Worm (Caenorhabditis elegans) whole organism, L4 larva: ENCODE data around the gene srj-24.

ENCODE experiments used
- F37D6.2 ChIP-seq: sonication (generic microtip); optimal IDR thresholded peaks from 2 replicates; lab custom pipeline; 2016; ENCODE audit warnings: mild to moderate bottlenecking, missing genetic modification characterization, missing compliant biosample characterization
- T20F7.1 ChIP-seq: fragments of 200-800 bp; sonication (Bioruptor generic); optimal IDR thresholded peaks from 2 replicates; lab custom pipeline; 2018; ENCODE audit warnings: mild to moderate bottlenecking, missing genetic modification characterization, missing compliant biosample characterization
- T26A8.4 ChIP-seq: fragments of 200-800 bp; sonication (Bioruptor generic); IDR thresholded peaks from 2 replicates; pipeline ENCODE4 v1.3.6; 2022; ENCODE audit warnings: missing genetic modification characterization, missing compliant biosample characterization
- Y105C5A.15 ChIP-seq: fragments of 200-800 bp; sonication (Bioruptor generic); IDR thresholded peaks from 2 replicates; pipeline ENCODE4 v1.3.6; 2022; ENCODE audit warnings: missing genetic modification characterization, missing compliant biosample characterization
- Y48G9A.11 ChIP-seq: fragments of 200-800 bp; sonication (Bioruptor generic); IDR thresholded peaks from 2 replicates; pipeline ENCODE4 v1.3.6; 2022; ENCODE audit warnings: missing genetic modification reagents, missing genetic modification characterization, missing compliant biosample characterization
- Y75B8A.6 ChIP-seq: fragments of 200-800 bp; sonication (Bioruptor generic); IDR thresholded peaks from 2 replicates; pipeline ENCODE4 v1.3.6; 2022; ENCODE audit warnings: missing genetic modification reagents, missing genetic modification characterization, missing compliant biosample characterization
- aha-1 ChIP-seq: fragments of 150-350 bp; peaks from one replicate; lab custom pipeline; 2014; ENCODE audit warnings: missing biosample characterization, missing genetic modification characterization
- ceh-82 ChIP-seq: sonication (generic microtip); optimal IDR thresholded peaks from 2 replicates; lab custom pipeline; 2017; ENCODE audit warnings: missing biosample characterization, missing genetic modification characterization
- ctbp-1 ChIP-seq: fragments of 200-800 bp; sonication (Bioruptor generic); IDR thresholded peaks from 2 replicates; pipeline ENCODE4 v1.3.6; 2022; ENCODE audit warnings: missing genetic modification reagents, missing genetic modification characterization, missing compliant biosample characterization
- daf-12 ChIP-seq: fragments of 150-350 bp; optimal IDR thresholded peaks from 2 replicates; lab custom pipeline; 2014; ENCODE audit warnings: missing biosample characterization, missing genetic modification reagents, missing genetic modification characterization
- daf-16 ChIP-seq, 3 experiments: sonication (generic microtip); optimal IDR thresholded peaks; 2 replicates each; lab custom pipeline; 2016 to 2017; ENCODE audit warnings: missing genetic modification characterization in 3 of 3, missing genetic modification reagents in 3 of 3, mild to moderate bottlenecking in 2 of 3, missing compliant biosample characterization in 2 of 3, missing biosample characterization in 1 of 3, moderate library complexity in 1 of 3
- daf-19 ChIP-seq: fragments of 200-800 bp; sonication (Bioruptor generic); conservative IDR thresholded peaks from 2 replicates; pipeline ENCODE4 v1.3.6; 2022; ENCODE audit warnings: missing genetic modification characterization, missing compliant biosample characterization
- dmd-6 ChIP-seq: fragments of 200-800 bp; sonication (Bioruptor generic); IDR thresholded peaks from 2 replicates; pipeline ENCODE4 v1.3.6; 2022; ENCODE audit warnings: missing genetic modification reagents, missing genetic modification characterization, missing compliant biosample characterization
- dve-1 ChIP-seq: sonication (generic microtip); optimal IDR thresholded peaks from 2 replicates; lab custom pipeline; 2017; ENCODE audit warnings: antibody characterized with exemption, mild to moderate bottlenecking, missing genetic modification characterization, missing compliant biosample characterization; ENCODE audit not compliant: insufficient read depth
- egl-43 ChIP-seq: fragments of 200-800 bp; sonication (Bioruptor generic); IDR thresholded peaks from 2 replicates; pipeline ENCODE4 v1.3.6; 2022; ENCODE audit warnings: missing genetic modification reagents, missing genetic modification characterization, missing compliant biosample characterization
- hlh-11 ChIP-seq: fragments of 200-800 bp; sonication (Bioruptor generic); optimal IDR thresholded peaks from 2 replicates; lab custom pipeline; 2018; ENCODE audit warnings: mild to moderate bottlenecking, missing genetic modification characterization, missing compliant biosample characterization
- hlh-30 ChIP-seq: sonication (generic microtip); optimal IDR thresholded peaks from 2 replicates; lab custom pipeline; 2017; ENCODE audit warnings: antibody characterized with exemption, mild to moderate bottlenecking, missing genetic modification characterization, missing compliant biosample characterization; ENCODE audit not compliant: insufficient read depth
- hmg-1.1 ChIP-seq: fragments of 200-800 bp; sonication (Bioruptor generic); IDR thresholded peaks from 2 replicates; pipeline ENCODE4 v1.3.6; 2022; ENCODE audit warnings: missing genetic modification reagents, missing genetic modification characterization, missing compliant biosample characterization
- jun-1 ChIP-seq: fragments of 150-350 bp; optimal IDR thresholded peaks from 2 replicates; lab custom pipeline; 2014; ENCODE audit warnings: missing biosample characterization, missing genetic modification reagents, missing genetic modification characterization
- lim-7 ChIP-seq: fragments of 200-800 bp; sonication (Bioruptor generic); IDR thresholded peaks from 2 replicates; pipeline ENCODE4 v1.3.6; 2022; ENCODE audit warnings: missing genetic modification characterization, missing compliant biosample characterization
- lin-1 ChIP-seq: fragments of 200-800 bp; sonication (Bioruptor generic); IDR thresholded peaks from 2 replicates; pipeline ENCODE4 v1.3.6; 2022; ENCODE audit warnings: missing genetic modification reagents, missing genetic modification characterization, missing compliant biosample characterization
- lin-38 ChIP-seq: fragments of 200-800 bp; sonication (Bioruptor generic); IDR thresholded peaks from 2 replicates; pipeline ENCODE4 v1.3.6; 2022; ENCODE audit warnings: missing genetic modification reagents, missing genetic modification characterization, missing compliant biosample characterization
- lin-39 ChIP-seq: fragments of 150-350 bp; optimal IDR thresholded peaks from 2 replicates; lab custom pipeline; 2014; ENCODE audit warnings: missing biosample characterization, missing genetic modification reagents, missing genetic modification characterization
- lir-3 ChIP-seq: sonication (generic microtip); optimal IDR thresholded peaks from 2 replicates; lab custom pipeline; 2016; ENCODE audit warnings: mild to moderate bottlenecking, missing genetic modification characterization, missing compliant biosample characterization
- lsy-2 ChIP-seq, 2 experiments: fragments of 150-350 bp in 1 of 2; sonication (generic microtip) in 1 of 2; optimal IDR thresholded peaks; 2 replicates each; lab custom pipeline; 2014 to 2017; ENCODE audit warnings: missing biosample characterization in 2 of 2, missing genetic modification characterization in 2 of 2
- madf-5 ChIP-seq, 2 experiments: fragments of 200-800 bp; sonication (Bioruptor generic); IDR thresholded peaks; 2 replicates each; pipeline ENCODE4 v1.3.6; 2022; ENCODE audit warnings: missing compliant biosample characterization in 2 of 2, missing genetic modification characterization in 2 of 2
- mdl-1 ChIP-seq, 2 experiments: fragments of 150-350 bp in 1 of 2; sonication (generic microtip) in 1 of 2; optimal IDR thresholded peaks; 2 replicates each; lab custom pipeline; 2014 to 2017; ENCODE audit warnings: missing biosample characterization in 2 of 2, missing genetic modification characterization in 2 of 2
- mep-1 ChIP-seq: fragments of 150-350 bp; sonication (generic microtip); optimal IDR thresholded peaks from 3 replicates; lab custom pipeline; 2014; ENCODE audit warnings: missing biosample characterization, missing genetic modification characterization
- mxl-2 ChIP-seq: fragments of 200-800 bp; sonication (Bioruptor generic); conservative IDR thresholded peaks from 2 replicates; pipeline ENCODE4 v1.3.6; 2022; ENCODE audit warnings: missing genetic modification reagents, missing genetic modification characterization, missing compliant biosample characterization
- mxl-3 ChIP-seq: fragments of 200-800 bp; sonication (Bioruptor generic); optimal IDR thresholded peaks from 2 replicates; lab custom pipeline; 2018; ENCODE audit warnings: mild to moderate bottlenecking, missing genetic modification characterization, missing compliant biosample characterization
- nhr-10 ChIP-seq: fragments of 150-350 bp; optimal IDR thresholded peaks from 2 replicates; lab custom pipeline; 2014; ENCODE audit warnings: missing biosample characterization, missing genetic modification characterization
- nhr-102 ChIP-seq: sonication (generic microtip); optimal IDR thresholded peaks from 2 replicates; lab custom pipeline; 2016; ENCODE audit warnings: mild to moderate bottlenecking, missing genetic modification characterization, moderate library complexity, missing compliant biosample characterization
- nhr-11 ChIP-seq: fragments of 150-350 bp; optimal IDR thresholded peaks from 2 replicates; lab custom pipeline; 2014; ENCODE audit warnings: missing biosample characterization, missing genetic modification characterization
- nhr-111 ChIP-seq: fragments of 200-800 bp; sonication (Bioruptor generic); optimal IDR thresholded peaks from 2 replicates; lab custom pipeline; 2018; ENCODE audit warnings: mild to moderate bottlenecking, missing genetic modification characterization, missing compliant biosample characterization
- nhr-28 ChIP-seq: fragments of 150-350 bp; optimal IDR thresholded peaks from 2 replicates; lab custom pipeline; 2014; ENCODE audit warnings: missing biosample characterization, missing genetic modification characterization
- nhr-42 ChIP-seq: fragments of 200-800 bp; sonication (Bioruptor generic); IDR thresholded peaks from 2 replicates; pipeline ENCODE4 v1.3.6; 2022; ENCODE audit warnings: missing genetic modification characterization, missing compliant biosample characterization
- nhr-48 ChIP-seq: sonication (generic microtip); optimal IDR thresholded peaks from 2 replicates; lab custom pipeline; 2016; ENCODE audit warnings: mild to moderate bottlenecking, missing genetic modification characterization, missing compliant biosample characterization
- nhr-77 ChIP-seq: fragments of 150-350 bp; optimal IDR thresholded peaks from 2 replicates; lab custom pipeline; 2014; ENCODE audit warnings: missing biosample characterization, missing genetic modification characterization
- pha-4 ChIP-seq, 2 experiments: fragments of 150-350 bp in 1 of 2; fragments of 200-800 bp in 1 of 2; sonication (Bioruptor generic) in 1 of 2; IDR thresholded peaks in 1 of 2; optimal IDR thresholded peaks in 1 of 2; 2 replicates each; pipeline versions ENCODE4 v1.3.6 to Lab custom; 2014 to 2022; ENCODE audit warnings: missing genetic modification characterization in 2 of 2, missing genetic modification reagents in 2 of 2, missing biosample characterization in 1 of 2, missing compliant biosample characterization in 1 of 2
- sdz-12 ChIP-seq: fragments of 200-800 bp; sonication (Bioruptor generic); optimal IDR thresholded peaks from 2 replicates; lab custom pipeline; 2018; ENCODE audit warnings: mild to moderate bottlenecking, missing genetic modification characterization, missing compliant biosample characterization
- spr-3 ChIP-seq: fragments of 200-800 bp; sonication (Bioruptor generic); optimal IDR thresholded peaks from 2 replicates; lab custom pipeline; 2018; ENCODE audit warnings: mild to moderate bottlenecking, missing genetic modification characterization, missing compliant biosample characterization
- tra-1 ChIP-seq: fragments of 200-800 bp; sonication (Bioruptor generic); IDR thresholded peaks from 2 replicates; pipeline ENCODE4 v1.3.6; 2022; ENCODE audit warnings: missing genetic modification reagents, missing genetic modification characterization, missing compliant biosample characterization
- zfp-3 ChIP-seq: fragments of 200-800 bp; sonication (Bioruptor generic); conservative IDR thresholded peaks from 2 replicates; pipeline ENCODE4 v1.3.6; 2022; ENCODE audit warnings: missing genetic modification reagents, missing genetic modification characterization, missing compliant biosample characterization
- zip-2 ChIP-seq: fragments of 150-350 bp; optimal IDR thresholded peaks from 2 replicates; lab custom pipeline; 2014; ENCODE audit warnings: missing biosample characterization, missing genetic modification characterization
- ztf-7 ChIP-seq: fragments of 150-350 bp; optimal IDR thresholded peaks from 2 replicates; lab custom pipeline; 2014; ENCODE audit warnings: missing biosample characterization, missing genetic modification characterization

srj-24 gene

DNA sequence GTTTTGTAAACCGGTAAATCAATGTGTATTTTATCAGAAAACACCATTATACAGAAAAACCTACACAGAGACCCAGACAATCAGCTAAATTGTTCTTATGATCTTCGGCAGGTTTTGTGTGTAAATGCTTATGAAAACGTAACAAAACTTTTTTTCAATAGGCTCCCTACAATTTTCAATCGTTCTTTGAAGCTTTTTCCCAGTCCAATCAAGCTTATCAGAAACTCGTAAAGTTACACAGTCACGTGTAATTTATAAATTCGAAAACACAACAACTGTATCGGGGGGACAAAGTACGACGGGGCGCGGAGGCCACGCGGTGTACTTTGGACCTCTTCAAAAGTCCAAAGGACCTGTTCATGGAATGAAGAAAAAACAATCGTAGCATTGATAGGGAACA is 8.5 kb downstream of the srj-24 start (continued):
- TF ChIP-seq Y48G9A.11 (GFP tag; lab: Robert Waterston, UW) (no peak), lin-39 (tag; lab: Kevin White, UChicago) (no peak), jun-1 (tag; lab: Kevin White, UChicago) (no peak), ctbp-1 (GFP tag; lab: Robert Waterston, UW) (0 out of 2 replicates have a peak, but pooled peaks have one; percentile 25), madf-5 (GFP tag; IDR thresholded peaks at IDR 0.05; lab: Robert Waterston, UW) (no peak), tra-1 (no peak), nhr-42 (0 out of 2 replicates have a peak, but pooled peaks have one; percentile 4), T26A8.4 (peak; percentile 78), F37D6.2 (tag; lab: Kevin White, UChicago) (no peak), mxl-2 (GFP tag; lab: Robert Waterston, UW) (no peak), sdz-12 (GFP tag; lab: Kevin White, UChicago) (no peak), lir-3 (tag; lab: Kevin White, UChicago) (no peak), lin-1 (GFP tag; lab: Robert Waterston, UW) (0 out of 2 replicates have a peak, but pooled peaks have one; percentile 31)
- TF ChIP-seq, all 104 proteins: peak for 36

DNA sequence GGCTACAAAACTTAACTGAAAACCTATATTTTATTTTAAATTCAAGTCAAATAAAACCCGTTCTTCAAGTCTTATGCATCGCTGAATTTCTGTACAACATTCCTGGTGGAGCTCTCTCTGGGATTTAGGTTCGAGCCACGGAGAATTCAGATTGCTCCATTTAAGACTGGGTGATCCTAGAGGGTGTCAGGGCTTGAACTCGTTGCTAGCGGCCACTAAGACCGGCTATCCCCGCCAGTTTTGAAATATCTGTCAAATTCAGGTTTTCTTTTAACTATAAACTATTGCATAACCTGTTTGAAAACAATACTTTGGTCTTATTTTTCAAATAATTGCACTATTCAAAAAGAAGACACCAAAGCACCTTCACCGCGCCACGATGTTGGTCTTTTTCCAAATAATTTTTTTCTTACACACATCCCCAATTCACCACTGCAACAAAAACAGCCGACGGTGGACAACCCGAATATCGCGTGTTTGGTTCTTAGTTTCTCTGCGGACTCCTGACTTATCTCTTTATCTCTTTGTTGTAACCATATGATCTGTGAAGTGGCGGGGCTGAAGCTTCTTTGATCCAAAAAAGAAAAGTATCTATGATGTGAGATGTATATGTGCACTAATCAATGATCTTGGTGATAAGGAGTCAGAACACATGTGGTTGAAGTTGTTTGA is 9.7 kb downstream of the srj-24 start:
- no peak for TF ChIP-seq madf-5 (GFP tag; IDR thresholded peaks at IDR 0.05; lab: Robert Waterston, UW)
- TF ChIP-seq lin-1 (GFP tag; lab: Robert Waterston, UW), result no peak
- no peak for TF ChIP-seq daf-12 (tag; lab: Kevin White, UChicago)
- peak; percentile 69 for TF ChIP-seq nhr-11
- TF ChIP-seq nhr-102 (tag; lab: Kevin White, UChicago), result peak; percentile 18
- TF ChIP-seq Y48G9A.11 (GFP tag; lab: Robert Waterston, UW), result 0 out of 2 replicates have a peak, but pooled peaks have one; percentile 10
- peak; percentile 13; the same call in 1 of the 2 replicates for TF ChIP-seq lin-38 (GFP tag; lab: Robert Waterston, UW)
- TF ChIP-seq mdl-1 (tag; optimal IDR thresholded peaks at IDR 0.05; lab: Kevin White, UChicago), result peak; percentile 26 to 81
- TF ChIP-seq hlh-11 (tag; lab: Kevin White, UChicago), result peak; percentile 94
- TF ChIP-seq zip-2 (tag; lab: Kevin White, UChicago), result peak; percentile 15
- TF ChIP-seq lim-7 (GFP tag; lab: Robert Waterston, UW), result no peak
- peak; percentile 61 for TF ChIP-seq mep-1 (tag; lab: Kevin White, UChicago)
- TF ChIP-seq mxl-3, result peak; percentile 59
- TF ChIP-seq lsy-2 (tag; optimal IDR thresholded peaks at IDR 0.05; lab: Kevin White, UChicago), result peak in 1 of 2 experiments; percentile 69
- 0 out of 2 replicates have a peak, but pooled peaks have one; percentile 26 for TF ChIP-seq hmg-1.1
- TF ChIP-seq ztf-7 (tag; lab: Kevin White, UChicago), result no peak
- TF ChIP-seq daf-16 (GFP tag; optimal IDR thresholded peaks at IDR 0.05; lab: Kevin White, UChicago), result peak in 1 of 2 experiments; percentile 62
- TF ChIP-seq daf-16 (tag; optimal IDR thresholded peaks at IDR 0.05; lab: Kevin White, UChicago), result peak; percentile 56
- peak; percentile 47 for TF ChIP-seq nhr-111
- TF ChIP-seq nhr-48 (tag; lab: Kevin White, UChicago), result peak; percentile 64
- 0 out of 2 replicates have a peak, but pooled peaks have one; percentile 10 for TF ChIP-seq Y75B8A.6 (GFP tag; lab: Robert Waterston, UW)
- peak; percentile 64 for TF ChIP-seq nhr-77 (tag; lab: Kevin White, UChicago)
- TF ChIP-seq dve-1, result peak; percentile 96
- TF ChIP-seq spr-3 (GFP tag; lab: Kevin White, UChicago), result no peak
- TF ChIP-seq Y105C5A.15, result 0 out of 2 replicates have a peak, but pooled peaks have one; percentile 28
- TF ChIP-seq daf-19 (GFP tag; lab: Robert Waterston, UW), result no peak
- peak; percentile 89 for TF ChIP-seq nhr-10 (tag; lab: Kevin White, UChicago)
- TF ChIP-seq egl-43 (GFP tag; lab: Robert Waterston, UW), result 0 out of 2 replicates have a peak, but pooled peaks have one; percentile 4
- 0 out of 2 replicates have a peak, but pooled peaks have one; percentile 23 for TF ChIP-seq zfp-3 (GFP tag; lab: Robert Waterston, UW)
- 0 out of 2 replicates have a peak, but pooled peaks have one; percentile 14 for TF ChIP-seq pha-4 (GFP tag; IDR thresholded peaks at IDR 0.05; lab: Robert Waterston, UW)
- TF ChIP-seq pha-4 (tag; optimal IDR thresholded peaks at IDR 0.05; lab: Kevin White, UChicago), result no peak
- peak; percentile 98 for TF ChIP-seq aha-1 (tag; lab: Kevin White, UChicago)
- TF ChIP-seq nhr-28 (tag; lab: Kevin White, UChicago), result peak; percentile 68
- no peak for TF ChIP-seq ceh-82
- peak; percentile 23 for TF ChIP-seq T20F7.1
- TF ChIP-seq hlh-30, result peak; percentile 91
- TF ChIP-seq T26A8.4, result peak; percentile 39; the same call in 1 of the 2 replicates
- peak; percentile 13; the same call in 1 of the 2 replicates for TF ChIP-seq dmd-6 (GFP tag; lab: Robert Waterston, UW)
- TF ChIP-seq ctbp-1 (GFP tag; lab: Robert Waterston, UW), result 0 out of 2 replicates have a peak, but pooled peaks have one; percentile 5
